Fruit fly (Drosophila melanogaster) whole organism, embryonic: ENCODE results near the gene Polr2D.

Source experiments
- CG10267 ChIP-seq: fragments of 200-800 bp; sonication (Bioruptor generic); optimal IDR thresholded peaks from 2 replicates; lab custom pipeline; 2018; ENCODE audit warnings: missing biosample characterization, mild to moderate bottlenecking, missing genetic modification characterization, moderate library complexity
- CG33557 ChIP-seq: fragments of 200-800 bp; sonication (Bioruptor generic); optimal IDR thresholded peaks from 2 replicates; lab custom pipeline; 2019; ENCODE audit warnings: missing biosample characterization, mild to moderate bottlenecking, missing genetic modification characterization, moderate library complexity
- Dll ChIP-seq: fragments of 200-800 bp; sonication (Bioruptor generic); IDR thresholded peaks from 4 replicates; pipeline ENCODE4 v1.3.6; 2022; ENCODE audit warnings: missing biosample characterization, missing genetic modification characterization; ENCODE audit not compliant: partially characterized antibody
- E2f2 ChIP-seq: fragments of 200-800 bp; sonication (Bioruptor generic); IDR thresholded peaks from 2 replicates; pipeline ENCODE4 v1.3.6; 2022; ENCODE audit warnings: missing biosample characterization, missing genetic modification characterization
- Ravus ChIP-seq: fragments of 200-800 bp; sonication (Bioruptor generic); IDR thresholded peaks from 2 replicates; pipeline ENCODE4 v1.3.6; 2022; ENCODE audit warnings: missing biosample characterization, missing genetic modification characterization
- Scr ChIP-seq: fragments of 200-800 bp; sonication (Bioruptor generic); IDR thresholded peaks from 2 replicates; pipeline ENCODE4 v1.3.6; 2022; ENCODE audit warnings: missing biosample characterization, missing genetic modification characterization; ENCODE audit not compliant: partially characterized antibody
- Spps ChIP-seq: fragments of 200-800 bp; sonication (Bioruptor generic); optimal IDR thresholded peaks from 2 replicates; lab custom pipeline; 2018; ENCODE audit warnings: missing biosample characterization, mild to moderate bottlenecking, missing genetic modification characterization
- Sry-β ChIP-seq: fragments of 200-800 bp; sonication (Bioruptor generic); optimal IDR thresholded peaks from 2 replicates; lab custom pipeline; 2018; ENCODE audit warnings: missing biosample characterization, mild to moderate bottlenecking, missing genetic modification characterization, moderate library complexity
- br ChIP-seq: fragments of >200 bp; optimal IDR thresholded peaks from 2 replicates; lab custom pipeline; 2017
- danr ChIP-seq: fragments of 200-800 bp; sonication (Bioruptor generic); IDR thresholded peaks from 2 replicates; pipeline ENCODE4 v1.3.6; 2022; ENCODE audit warnings: missing biosample characterization, missing genetic modification characterization
- trh ChIP-seq: fragments of 200-800 bp; sonication (Bioruptor generic); optimal IDR thresholded peaks from 2 replicates; lab custom pipeline; 2016; ENCODE audit warnings: missing biosample characterization, missing genetic modification characterization

dm6 chr3R:18242089-18242955 is 13.0 kb downstream of the Polr2D start, which contains the start of the genes CG7156 and 14-3-3epsilon:
- peak; percentile 9 for TF ChIP-seq Spps (tag; lab: Kevin White, UChicago)
- peak; percentile 74 for TF ChIP-seq Scr
- TF ChIP-seq CG33557 (GFP tag; lab: Kevin White, UChicago) = peak; percentile 6
- no peak for TF ChIP-seq Ravus (GFP tag; lab: Robert Waterston, UW)
- peak; percentile 48 for TF ChIP-seq E2f2 (GFP tag; lab: Robert Waterston, UW)
- TF ChIP-seq Dll (GFP tag; lab: Robert Waterston, UW) = peak; percentile 69
- TF ChIP-seq br (lab: Kevin White, UChicago) = no peak
- TF ChIP-seq danr = no peak
- no peak for TF ChIP-seq Sry-β
- peak; percentile 75 for TF ChIP-seq CG10267 (tag; lab: Kevin White, UChicago)
- TF ChIP-seq trh (GFP tag; lab: Kevin White, UChicago) = no peak
